Fruit fly (Drosophila melanogaster): ENCODE data around the gene CG4691.
"Not testable (repeated sequence)": the region's sequence is repeated elsewhere in the genome, so short reads cannot be mapped to it uniquely, and the experiment has no call there.

dm6 chr2L:14735543-14735942 is 25.0 kb upstream of the CG4691 start, which contains the start of gene CG31835:
- not testable (repeated sequence) for TF ChIP-seq CrebA (GFP tag; optimal IDR thresholded peaks at IDR 0.05; ENCODE audit: borderline replicate concordance); fru (GFP tag; optimal IDR thresholded peaks at IDR 0.05); h (GFP tag; optimal IDR thresholded peaks at IDR 0.05); brk (GFP tag; optimal IDR thresholded peaks at IDR 0.05); CG32264 (GFP tag; optimal IDR thresholded peaks at IDR 0.05); GATAd (GFP tag; optimal IDR thresholded peaks at IDR 0.05); Myc (optimal IDR thresholded peaks at IDR 0.05); Vsx2 (GFP tag; optimal IDR thresholded peaks at IDR 0.05; ENCODE audit: partially characterized antibody); HLH106 (tag; optimal IDR thresholded peaks at IDR 0.05); psq (GFP tag; optimal IDR thresholded peaks at IDR 0.05)

Measured in whole organism, wandering third instar larva.